Worm (Caenorhabditis elegans) whole organism, young adult: ENCODE measurements around the gene clec-148.

Source experiments
- B0019.2 ChIP-seq: fragments of 200-800 bp; sonication (Bioruptor generic); conservative IDR thresholded peaks from 2 replicates; pipeline ENCODE4 v1.3.6; 2022; ENCODE audit warnings: missing genetic modification reagents, missing genetic modification characterization, missing compliant biosample characterization
- B0035.1 ChIP-seq: sonication (generic microtip); optimal IDR thresholded peaks from 2 replicates; lab custom pipeline; 2016; ENCODE audit warnings: missing genetic modification characterization, mild to moderate bottlenecking, missing compliant biosample characterization, missing genotype, missing genetic modification reagents
- C06A6.2 ChIP-seq: fragments of 200-800 bp; sonication (Bioruptor generic); conservative IDR thresholded peaks from 2 replicates; pipeline ENCODE4 v1.3.6; 2022; ENCODE audit warnings: missing genetic modification characterization, missing compliant biosample characterization
- D2030.7 ChIP-seq: fragments of 200-800 bp; sonication (Bioruptor generic); IDR thresholded peaks from 2 replicates; pipeline ENCODE4 v1.3.6; 2022; ENCODE audit warnings: missing genetic modification reagents, missing genetic modification characterization, missing compliant biosample characterization
- F22D6.2 ChIP-seq: sonication (generic microtip); optimal IDR thresholded peaks from 2 replicates; lab custom pipeline; 2016; ENCODE audit warnings: mild to moderate bottlenecking, missing genetic modification characterization, missing compliant biosample characterization
- F37B4.10 ChIP-seq: fragments of 200-800 bp; sonication (Bioruptor generic); IDR thresholded peaks from 2 replicates; pipeline ENCODE4 v1.3.6; 2022; ENCODE audit warnings: missing genetic modification characterization, missing compliant biosample characterization
- F52B5.7 ChIP-seq: sonication (generic microtip); optimal IDR thresholded peaks from 2 replicates; lab custom pipeline; 2016; ENCODE audit warnings: mild to moderate bottlenecking, missing genetic modification characterization, missing compliant biosample characterization
- K11D2.4 ChIP-seq: fragments of 200-800 bp; sonication (Bioruptor generic); IDR thresholded peaks from 2 replicates; pipeline ENCODE4 v1.3.6; 2022; ENCODE audit warnings: missing genetic modification reagents, missing genetic modification characterization, missing compliant biosample characterization
- Y53F4B.3 ChIP-seq: fragments of 200-800 bp; sonication (Bioruptor generic); IDR thresholded peaks from 2 replicates; pipeline ENCODE4 v1.3.6; 2022; ENCODE audit warnings: missing genetic modification reagents, missing genetic modification characterization, missing compliant biosample characterization
- Y79H2A.3 ChIP-seq: fragments of 200-800 bp; sonication (Bioruptor generic); conservative IDR thresholded peaks from 2 replicates; pipeline ENCODE4 v1.3.6; 2022; ENCODE audit warnings: missing genetic modification reagents, missing genetic modification characterization, missing compliant biosample characterization
- ama-1 ChIP-seq, 3 experiments: fragments of 150-350 bp in 1 of 3; sonication (generic microtip) in 2 of 3; optimal IDR thresholded peaks; 2 replicates each; lab custom pipeline; 2014 to 2018; ENCODE audit warnings: missing biosample characterization in 2 of 3, missing genetic modification characterization in 2 of 3, missing genetic modification reagents in 2 of 3
- aptf-2 ChIP-seq: fragments of 200-800 bp; sonication (Bioruptor generic); conservative IDR thresholded peaks from 2 replicates; pipeline ENCODE4 v1.3.6; 2022; ENCODE audit warnings: missing genetic modification reagents, missing genetic modification characterization, missing compliant biosample characterization
- attf-3 ChIP-seq: fragments of 200-800 bp; sonication (Bioruptor generic); conservative IDR thresholded peaks from 2 replicates; pipeline ENCODE4 v1.3.6; 2022; ENCODE audit warnings: missing genetic modification reagents, missing genetic modification characterization, missing compliant biosample characterization
- bed-1 ChIP-seq: fragments of 200-800 bp; sonication (Bioruptor generic); IDR thresholded peaks from 2 replicates; pipeline ENCODE4 v1.3.6; 2022; ENCODE audit warnings: missing genetic modification reagents, missing genetic modification characterization, missing compliant biosample characterization
- cebp-1 ChIP-seq, 2 experiments: fragments of 200-800 bp in 1 of 2; sonication (Bioruptor generic) in 1 of 2; sonication (generic microtip) in 1 of 2; IDR thresholded peaks in 1 of 2; optimal IDR thresholded peaks in 1 of 2; 2 replicates each; pipeline versions ENCODE4 v1.3.6 to Lab custom; 2017 to 2022; ENCODE audit warnings: missing compliant biosample characterization in 2 of 2, missing genetic modification characterization in 2 of 2, mild to moderate bottlenecking in 1 of 2, missing genetic modification reagents in 1 of 2, moderate library complexity in 1 of 2
- ceh-58 ChIP-seq: fragments of 200-800 bp; sonication (Bioruptor generic); IDR thresholded peaks from 2 replicates; pipeline ENCODE4 v1.3.6; 2022; ENCODE audit warnings: missing genetic modification characterization, missing compliant biosample characterization
- die-1 ChIP-seq: sonication (generic microtip); optimal IDR thresholded peaks from 2 replicates; lab custom pipeline; 2016; ENCODE audit warnings: missing genotype, mild to moderate bottlenecking, missing genetic modification characterization, missing compliant biosample characterization
- dox-1 ChIP-seq: fragments of 200-800 bp; sonication (Bioruptor generic); IDR thresholded peaks from 2 replicates; pipeline ENCODE4 v1.3.6; 2022; ENCODE audit warnings: missing genetic modification reagents, missing genetic modification characterization, missing compliant biosample characterization
- dpl-1 ChIP-seq: fragments of 150-350 bp; optimal IDR thresholded peaks from 2 replicates; lab custom pipeline; 2014; ENCODE audit warnings: missing biosample characterization, missing genetic modification reagents, missing genetic modification characterization
- egl-44 ChIP-seq: fragments of 200-800 bp; sonication (Bioruptor generic); IDR thresholded peaks from 2 replicates; pipeline ENCODE4 v1.3.6; 2022; ENCODE audit warnings: missing genetic modification reagents, missing genetic modification characterization, missing compliant biosample characterization
- him-1 ChIP-seq: sonication (generic microtip); optimal IDR thresholded peaks from 2 replicates; lab custom pipeline; 2016; ENCODE audit warnings: missing genotype, missing genetic modification reagents, missing genetic modification characterization, missing compliant biosample characterization
- hmg-20 ChIP-seq: fragments of 200-800 bp; sonication (Bioruptor generic); IDR thresholded peaks from 2 replicates; pipeline ENCODE4 v1.3.6; 2022; ENCODE audit warnings: missing genetic modification reagents, missing genetic modification characterization, missing compliant biosample characterization
- lin-54 ChIP-seq: fragments of 200-800 bp; sonication (Bioruptor generic); optimal IDR thresholded peaks from 2 replicates; lab custom pipeline; 2018; ENCODE audit warnings: mild to moderate bottlenecking, missing genetic modification characterization, missing compliant biosample characterization
- mcd-1 ChIP-seq: fragments of 200-800 bp; sonication (Bioruptor generic); IDR thresholded peaks from 2 replicates; pipeline ENCODE4 v1.3.6; 2022; ENCODE audit warnings: missing genetic modification reagents, missing genetic modification characterization, missing compliant biosample characterization
- nfya-2 ChIP-seq: fragments of 200-800 bp; sonication (Bioruptor generic); IDR thresholded peaks from 2 replicates; pipeline ENCODE4 v1.3.6; 2022; ENCODE audit warnings: missing genetic modification reagents, missing genetic modification characterization, missing compliant biosample characterization
- nfyb-1 ChIP-seq: fragments of 200-800 bp; sonication (Bioruptor generic); IDR thresholded peaks from 2 replicates; pipeline ENCODE4 v1.3.6; 2022; ENCODE audit warnings: missing genetic modification reagents, missing genetic modification characterization, missing compliant biosample characterization
- nhr-27 ChIP-seq: fragments of 200-800 bp; sonication (Bioruptor generic); optimal IDR thresholded peaks from 2 replicates; lab custom pipeline; 2018; ENCODE audit warnings: mild to moderate bottlenecking, missing genetic modification characterization, moderate library complexity, missing compliant biosample characterization
- nhr-80 ChIP-seq: sonication (generic microtip); optimal IDR thresholded peaks from 2 replicates; lab custom pipeline; 2016; ENCODE audit warnings: missing genetic modification characterization, missing compliant biosample characterization
- pbrm-1 ChIP-seq: fragments of 200-800 bp; sonication (Bioruptor generic); IDR thresholded peaks from 2 replicates; pipeline ENCODE4 v1.3.6; 2022; ENCODE audit warnings: missing genetic modification reagents, missing genetic modification characterization, missing compliant biosample characterization
- rcor-1 ChIP-seq: fragments of 200-800 bp; sonication (Bioruptor generic); IDR thresholded peaks from 2 replicates; pipeline ENCODE4 v1.3.6; 2022; ENCODE audit warnings: missing genetic modification reagents, missing genetic modification characterization, missing compliant biosample characterization
- rec-8 ChIP-seq, 2 experiments: sonication (generic microtip); optimal IDR thresholded peaks; 2 replicates each; lab custom pipeline; 2016; ENCODE audit warnings: mild to moderate bottlenecking in 2 of 2, missing genetic modification characterization in 2 of 2, missing genetic modification reagents in 2 of 2, missing genotype in 2 of 2, missing biosample characterization in 1 of 2, missing compliant biosample characterization in 1 of 2, moderate library complexity in 1 of 2
- repo-1 ChIP-seq: sonication (generic microtip); optimal IDR thresholded peaks from 2 replicates; lab custom pipeline; 2017; ENCODE audit warnings: mild to moderate bottlenecking, missing genetic modification characterization, missing compliant biosample characterization
- snpc-1.1 ChIP-seq: sonication (generic microtip); optimal IDR thresholded peaks from 2 replicates; lab custom pipeline; 2017; ENCODE audit warnings: missing genetic modification characterization, mild to moderate bottlenecking, missing compliant biosample characterization, antibody characterized with exemption, moderate library complexity, missing genotype, missing genetic modification reagents; ENCODE audit not compliant: insufficient read depth
- tlf-1 ChIP-seq: fragments of 200-800 bp; sonication (Bioruptor generic); optimal IDR thresholded peaks from 2 replicates; lab custom pipeline; 2018; ENCODE audit warnings: mild to moderate bottlenecking, missing genetic modification characterization, missing compliant biosample characterization
- unc-130 ChIP-seq: sonication (generic microtip); optimal IDR thresholded peaks from 2 replicates; lab custom pipeline; 2016; ENCODE audit warnings: missing genetic modification reagents, missing genetic modification characterization, missing compliant biosample characterization
- unc-62 ChIP-seq: fragments of 150-350 bp; optimal IDR thresholded peaks from 2 replicates; lab custom pipeline; 2014; ENCODE audit warnings: missing biosample characterization, missing genetic modification reagents, missing genetic modification characterization
- xnd-1 ChIP-seq: sonication (generic microtip); optimal IDR thresholded peaks from 2 replicates; lab custom pipeline; 2016; ENCODE audit warnings: missing genotype, missing genetic modification reagents, missing genetic modification characterization, missing compliant biosample characterization
- zim-3 ChIP-seq: sonication (generic microtip); optimal IDR thresholded peaks from 2 replicates; lab custom pipeline; 2017; ENCODE audit warnings: mild to moderate bottlenecking, missing genetic modification characterization, moderate library complexity, missing compliant biosample characterization
- ztf-18 ChIP-seq: sonication (generic microtip); optimal IDR thresholded peaks from 2 replicates; lab custom pipeline; 2016; ENCODE audit warnings: missing genotype, mild to moderate bottlenecking, missing genetic modification characterization, missing compliant biosample characterization
- ztf-22 ChIP-seq: fragments of 200-800 bp; sonication (Bioruptor generic); optimal IDR thresholded peaks from 2 replicates; lab custom pipeline; 2018; ENCODE audit warnings: mild to moderate bottlenecking, missing genetic modification characterization, moderate library complexity, missing compliant biosample characterization
- ztf-3 ChIP-seq: fragments of 200-800 bp; sonication (Bioruptor generic); optimal IDR thresholded peaks from 2 replicates; lab custom pipeline; 2018; ENCODE audit warnings: mild to moderate bottlenecking, missing genetic modification characterization, missing compliant biosample characterization

clec-148 gene

DNA sequence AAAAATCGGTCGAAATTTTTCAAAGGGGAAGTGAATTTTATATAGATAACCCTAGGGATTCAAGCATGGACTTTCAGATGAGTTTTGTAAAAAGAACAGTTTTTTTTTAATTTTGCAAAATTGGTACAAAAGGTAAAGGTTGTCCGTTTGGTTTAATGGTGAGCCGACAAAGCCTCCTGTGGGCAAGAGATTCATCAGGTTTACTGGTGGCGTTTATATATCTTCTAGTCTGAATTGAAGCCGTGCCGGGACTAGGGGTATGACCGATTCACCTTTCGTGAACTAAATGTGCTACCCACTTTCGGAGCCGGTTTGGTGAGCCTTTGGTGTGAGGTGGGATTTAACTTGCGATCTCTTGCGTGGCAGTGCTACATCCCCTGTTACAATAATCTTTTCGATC is 2.5 kb upstream of the clec-148 start:
- no peak for TF ChIP-seq nhr-80
- TF ChIP-seq attf-3 (GFP tag; lab: Robert Waterston, UW): no peak
- no peak for TF ChIP-seq ztf-18
- TF ChIP-seq mcd-1 (GFP tag; lab: Robert Waterston, UW): no peak
- no peak for TF ChIP-seq ztf-22 (GFP tag; lab: Kevin White, UChicago)
- TF ChIP-seq ztf-3 (GFP tag; lab: Kevin White, UChicago): no peak
- TF ChIP-seq K11D2.4 (GFP tag; lab: Robert Waterston, UW): no peak
- no peak for TF ChIP-seq nfya-2 (GFP tag; lab: Robert Waterston, UW)

DNA sequence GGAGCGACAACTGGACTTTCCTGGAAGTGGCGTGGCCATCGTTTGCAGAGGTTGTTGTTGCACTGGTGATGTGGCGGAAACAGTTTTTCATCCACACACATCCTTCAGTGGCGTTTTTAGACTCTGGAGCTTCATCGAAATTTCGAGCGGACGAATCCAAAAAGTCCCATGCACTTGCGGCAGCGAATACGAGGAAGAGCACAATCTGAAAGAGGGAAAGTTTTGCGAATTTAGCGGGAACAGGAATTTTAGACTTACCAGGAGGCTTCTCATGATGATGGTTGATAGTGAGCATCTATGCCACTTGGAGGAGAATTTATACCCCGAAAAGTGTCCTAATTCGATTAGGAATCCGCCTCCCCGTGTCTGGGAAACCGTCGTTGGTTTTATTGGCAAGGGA is 2.1 kb upstream of the clec-148 start, which contains the start of gene F40G9.14:
Gene F40G9.14, minus strand, starts transcription at position 101 of the 400 bp plus-strand sequence.
- no peak for TF ChIP-seq die-1 (tag; lab: Kevin White, UChicago)
- TF ChIP-seq B0019.2 (GFP tag; lab: Robert Waterston, UW): no peak
- no peak for TF ChIP-seq nhr-27 (tag; lab: Kevin White, UChicago)
- no peak for TF ChIP-seq repo-1 (tag; lab: Kevin White, UChicago)
- no peak for TF ChIP-seq lin-54
- TF ChIP-seq cebp-1 (GFP tag; IDR thresholded peaks at IDR 0.05; lab: Robert Waterston, UW): no peak
- TF ChIP-seq cebp-1 (tag; optimal IDR thresholded peaks at IDR 0.05; lab: Kevin White, UChicago): no peak
- TF ChIP-seq xnd-1 (tag; lab: Kevin White, UChicago): no peak
- TF ChIP-seq hmg-20 (GFP tag; lab: Robert Waterston, UW): no peak
- TF ChIP-seq egl-44 (GFP tag; lab: Robert Waterston, UW): no peak
- no peak for TF ChIP-seq dox-1 (GFP tag; lab: Robert Waterston, UW)
- TF ChIP-seq attf-3 (GFP tag; lab: Robert Waterston, UW): no peak
- TF ChIP-seq snpc-1.1 (tag; lab: Kevin White, UChicago): no peak
- TF ChIP-seq nfya-2 (GFP tag; lab: Robert Waterston, UW): no peak
- no peak for TF ChIP-seq Y79H2A.3 (GFP tag; lab: Robert Waterston, UW)
- TF ChIP-seq C06A6.2 (GFP tag; lab: Robert Waterston, UW): no peak
- TF ChIP-seq F22D6.2: no peak
- no peak for TF ChIP-seq ceh-58 (GFP tag; lab: Robert Waterston, UW)
- TF ChIP-seq bed-1 (GFP tag; lab: Robert Waterston, UW): no peak
- TF ChIP-seq unc-130 (GFP tag; lab: Kevin White, UChicago): no peak

DNA sequence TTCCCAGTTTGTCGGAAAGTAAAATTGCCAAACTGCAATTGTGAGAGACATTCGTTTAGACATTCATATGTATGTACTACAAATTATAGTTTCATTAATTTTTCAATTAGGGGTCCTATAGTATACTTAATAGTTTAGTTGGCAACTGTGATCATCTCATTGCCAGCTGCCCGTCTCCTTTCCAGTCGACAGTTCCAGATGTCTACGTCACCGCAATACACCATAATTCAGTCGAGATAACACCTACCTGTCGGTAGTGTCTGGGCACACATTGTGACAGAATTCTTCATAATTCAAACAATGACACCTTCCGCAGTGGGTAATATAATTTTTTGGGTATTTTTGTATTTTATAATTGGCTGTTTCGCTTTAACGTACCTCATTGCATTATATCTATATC is 2.1 kb downstream of the clec-148 start, which contains the start of gene F40G9.19:
Gene F40G9.19, plus strand, starts transcription at position 301 of the 400 bp plus-strand sequence.
- TF ChIP-seq rcor-1 (GFP tag; lab: Robert Waterston, UW): no peak
- TF ChIP-seq Y53F4B.3 (GFP tag; lab: Robert Waterston, UW): no peak
- TF ChIP-seq nfyb-1: no peak
- no peak for TF ChIP-seq F37B4.10
- TF ChIP-seq him-1 (tag; lab: Kevin White, UChicago): no peak
- no peak for TF ChIP-seq ama-1 (optimal IDR thresholded peaks at IDR 0.05; lab: Kevin White, UChicago)
- TF ChIP-seq ama-1 (GFP tag; optimal IDR thresholded peaks at IDR 0.05; lab: Kevin White, UChicago): no peak
- TF ChIP-seq pbrm-1 (GFP tag; lab: Robert Waterston, UW): no peak
- no peak for TF ChIP-seq zim-3 (tag; lab: Kevin White, UChicago)
- no peak for TF ChIP-seq F22D6.2
- no peak for TF ChIP-seq unc-62 (GFP tag; lab: Kevin White, UChicago)
- no peak for TF ChIP-seq dpl-1
- no peak for TF ChIP-seq tlf-1
- no peak for TF ChIP-seq ztf-3 (GFP tag; lab: Kevin White, UChicago)
- no peak for TF ChIP-seq F52B5.7 (tag; lab: Kevin White, UChicago)
- no peak for TF ChIP-seq D2030.7 (GFP tag; lab: Robert Waterston, UW)
- no peak for TF ChIP-seq B0035.1 (tag; lab: Kevin White, UChicago)
- no peak for TF ChIP-seq rec-8 (tag; optimal IDR thresholded peaks at IDR 0.05; lab: Kevin White, UChicago)
- TF ChIP-seq aptf-2 (GFP tag; lab: Robert Waterston, UW): no peak
